Fruit fly (Drosophila melanogaster) S2 (cell line): ENCODE measurements around the gene comm2.

Experiments used
- CG8478 ChIP-seq: fragments of >200 bp; optimal IDR thresholded peaks from 2 replicates; lab custom pipeline; 2018
- CTCF ChIP-seq, 2 experiments: fragments of >200 bp; optimal IDR thresholded peaks; 2 replicates each; lab custom pipeline; 2018

DNA sequence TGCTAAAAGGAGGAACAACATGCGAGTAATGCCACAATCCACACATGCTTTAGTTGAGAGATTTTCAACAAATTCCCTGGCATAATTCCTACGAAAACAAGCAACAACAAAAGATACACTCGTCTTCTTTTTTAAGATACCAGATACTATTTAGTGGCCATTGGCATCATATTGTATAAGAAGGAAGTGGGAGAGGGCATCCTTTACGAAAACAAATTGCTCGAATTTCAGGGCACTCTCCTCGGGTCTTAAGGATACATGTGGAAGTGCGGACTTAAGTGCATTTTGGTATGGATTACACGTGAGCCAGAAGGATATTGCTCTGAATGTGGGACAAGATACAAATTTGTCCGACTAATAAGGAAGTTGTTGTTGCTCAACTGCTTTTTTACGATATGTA lies 10.5 kb upstream of the comm2 start:
- TF ChIP-seq CG8478 (lab: Kevin White, UChicago) = no peak
- TF ChIP-seq CTCF (optimal IDR thresholded peaks at IDR 0.05; lab: Kevin White, UChicago) = no peak
